Worm (Caenorhabditis elegans) whole organism, mixed stage, embryonic: Measurements from ENCODE around the gene sgn-1.

Experiments used
- blmp-1 ChIP-seq: fragments of 150-350 bp; optimal IDR thresholded peaks from 2 replicates; lab custom pipeline; 2014; ENCODE audit warnings: missing biosample characterization, missing genetic modification characterization
- ceh-83 ChIP-seq: fragments of 200-800 bp; sonication (Bioruptor generic); optimal IDR thresholded peaks from 2 replicates; lab custom pipeline; 2018; ENCODE audit warnings: mild to moderate bottlenecking, missing genetic modification characterization, missing compliant biosample characterization
- ces-1 ChIP-seq: fragments of 150-350 bp; optimal IDR thresholded peaks from 2 replicates; lab custom pipeline; 2014; ENCODE audit warnings: missing biosample characterization, missing genetic modification reagents, missing genetic modification characterization
- drap-1 ChIP-seq: fragments of 200-800 bp; sonication (Bioruptor generic); optimal IDR thresholded peaks from 3 replicates; lab custom pipeline; 2018; ENCODE audit warnings: mild to moderate bottlenecking, missing genetic modification characterization, missing compliant biosample characterization
- flh-1 ChIP-seq: fragments of 200-800 bp; sonication (Bioruptor generic); optimal IDR thresholded peaks from 2 replicates; lab custom pipeline; 2018; ENCODE audit warnings: mild to moderate bottlenecking, missing genetic modification characterization, moderate library complexity, missing compliant biosample characterization
- ham-2 ChIP-seq: fragments of 200-800 bp; sonication (Bioruptor generic); optimal IDR thresholded peaks from 2 replicates; lab custom pipeline; 2018; ENCODE audit warnings: mild to moderate bottlenecking, missing genetic modification characterization, missing compliant biosample characterization
- lin-13 ChIP-seq: fragments of 150-350 bp; optimal IDR thresholded peaks from 2 replicates; lab custom pipeline; 2014; ENCODE audit warnings: missing biosample characterization, missing genetic modification characterization
- lsy-2 ChIP-seq: fragments of 150-350 bp; optimal IDR thresholded peaks from 2 replicates; lab custom pipeline; 2014; ENCODE audit warnings: missing biosample characterization, missing genetic modification characterization
- mep-1 ChIP-seq: fragments of 150-350 bp; optimal IDR thresholded peaks from 2 replicates; lab custom pipeline; 2017; ENCODE audit warnings: missing biosample characterization, missing genetic modification reagents, missing genetic modification characterization, inconsistent platforms
- nhr-12 ChIP-seq: fragments of 150-350 bp; optimal IDR thresholded peaks from 2 replicates; lab custom pipeline; 2014; ENCODE audit warnings: missing biosample characterization, missing genetic modification characterization
- nhr-237 ChIP-seq: fragments of 150-350 bp; optimal IDR thresholded peaks from 2 replicates; lab custom pipeline; 2014; ENCODE audit warnings: missing biosample characterization, missing genetic modification characterization
- unc-62 ChIP-seq: fragments of 150-350 bp; optimal IDR thresholded peaks from 2 replicates; lab custom pipeline; 2014; ENCODE audit warnings: missing biosample characterization, missing genetic modification reagents, missing genetic modification characterization
- zip-8 ChIP-seq: fragments of 150-350 bp; optimal IDR thresholded peaks from 2 replicates; lab custom pipeline; 2014; ENCODE audit warnings: missing biosample characterization, missing genetic modification characterization
- ztf-11 ChIP-seq: fragments of 150-350 bp; optimal IDR thresholded peaks from 2 replicates; lab custom pipeline; 2014; ENCODE audit warnings: missing biosample characterization, missing genetic modification characterization

DNA sequence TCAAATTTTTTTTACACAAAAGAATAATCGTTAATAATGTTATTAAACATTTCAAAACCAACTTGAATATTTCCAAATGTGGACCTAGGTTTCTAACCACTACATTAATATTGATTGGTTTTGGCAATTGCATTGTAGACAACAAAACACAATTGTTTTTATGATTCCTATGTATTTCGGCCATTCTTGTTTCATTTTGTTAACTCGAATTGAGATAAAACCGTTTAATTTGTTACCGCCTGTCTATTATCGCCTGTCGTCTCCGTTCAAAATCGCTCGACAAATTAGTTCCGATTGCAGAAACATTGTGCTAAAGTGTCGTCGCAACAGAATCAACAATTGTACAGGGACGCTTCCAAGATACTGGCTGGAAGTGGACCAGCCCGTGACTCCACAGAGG, 12.8 kb downstream of the sgn-1 start, which contains the start of gene let-19:
- TF ChIP-seq ztf-11 (tag; lab: Kevin White, UChicago) (no peak), drap-1 (GFP tag; lab: Kevin White, UChicago) (no peak), unc-62 (GFP tag; lab: Kevin White, UChicago) (no peak), ham-2 (GFP tag; lab: Kevin White, UChicago) (no peak), ces-1 (GFP tag; lab: Kevin White, UChicago) (no peak), nhr-237 (tag; lab: Kevin White, UChicago) (no peak), lsy-2 (tag; lab: Kevin White, UChicago) (no peak), blmp-1 (tag; lab: Kevin White, UChicago) (no peak), lin-13 (tag; lab: Kevin White, UChicago) (no peak), flh-1 (GFP tag; lab: Kevin White, UChicago) (no peak), mep-1 (tag; lab: Kevin White, UChicago) (no peak), ceh-83 (GFP tag; lab: Kevin White, UChicago) (no peak), nhr-12 (tag; lab: Kevin White, UChicago) (no peak), zip-8 (tag; lab: Kevin White, UChicago) (no peak)
